Fruit fly (Drosophila melanogaster): ENCODE measurements around the gene Brd7-9.

- TF ChIP-seq CG8301 (tag; optimal IDR thresholded peaks at IDR 0.05) (peak; percentile 7), Snoo (tag; optimal IDR thresholded peaks at IDR 0.05) (no peak), gl (tag; optimal IDR thresholded peaks at IDR 0.05) (no peak), EcR (GFP tag; optimal IDR thresholded peaks at IDR 0.05) (peak; percentile 0), CG15710 (tag; optimal IDR thresholded peaks at IDR 0.05) (no peak), CG12605 (GFP tag; IDR thresholded peaks at IDR 0.05) (peak; percentile 48; the same call in 1 of the 2 replicates), rn (GFP tag; IDR thresholded peaks at IDR 0.05) (no peak), CG10348 (GFP tag; IDR thresholded peaks at IDR 0.05) (no peak), fd96Ca (GFP tag; IDR thresholded peaks at IDR 0.05) (no peak; the same call in 2 of the 3 replicates), CG8159 (tag; optimal IDR thresholded peaks at IDR 0.05) (no peak), CG17806 (tag; optimal IDR thresholded peaks at IDR 0.05) (no peak)
These were observed 28.8 kb downstream of the Brd7-9 start, which contains the start of gene LanB1 for dm6 chr2L:7811249-7812002.

All from whole organism, pupa.